Worm (Caenorhabditis elegans) whole organism, L2 larva: Measurements from ENCODE around the gene ZK418.2.

Experiments used
- C34F6.9 ChIP-seq: fragments of 150-350 bp; optimal IDR thresholded peaks from 2 replicates; lab custom pipeline; 2014; ENCODE audit warnings: missing biosample characterization, missing genetic modification characterization
- F13H6.1 ChIP-seq: sonication (generic microtip); optimal IDR thresholded peaks from 2 replicates; lab custom pipeline; 2016; ENCODE audit warnings: missing genetic modification characterization, missing compliant biosample characterization
- R02D3.7 ChIP-seq: fragments of 150-350 bp; optimal IDR thresholded peaks from 2 replicates; lab custom pipeline; 2014; ENCODE audit warnings: missing biosample characterization, missing genetic modification characterization
- ZK546.5 ChIP-seq: sonication (generic microtip); optimal IDR thresholded peaks from 2 replicates; lab custom pipeline; 2017; ENCODE audit warnings: missing biosample characterization, missing genetic modification characterization
- alr-1 ChIP-seq: fragments of 150-350 bp; optimal IDR thresholded peaks from 2 replicates; lab custom pipeline; 2014; ENCODE audit warnings: missing biosample characterization, missing genetic modification characterization
- aly-2 ChIP-seq: fragments of 150-350 bp; optimal IDR thresholded peaks from 2 replicates; lab custom pipeline; 2014; ENCODE audit warnings: missing biosample characterization, missing genetic modification characterization
- blmp-1 ChIP-seq: sonication (generic microtip); optimal IDR thresholded peaks from 2 replicates; lab custom pipeline; 2017; ENCODE audit warnings: missing genetic modification characterization, mild to moderate bottlenecking, missing compliant biosample characterization, antibody characterized with exemption, moderate library complexity; ENCODE audit not compliant: insufficient read depth
- ceh-16 ChIP-seq: fragments of 150-350 bp; optimal IDR thresholded peaks from 2 replicates; lab custom pipeline; 2014; ENCODE audit warnings: missing biosample characterization, missing genetic modification characterization
- ceh-82 ChIP-seq: fragments of 150-350 bp; optimal IDR thresholded peaks from 2 replicates; lab custom pipeline; 2014; ENCODE audit warnings: missing biosample characterization, missing genetic modification characterization
- crh-2 ChIP-seq: sonication (generic microtip); optimal IDR thresholded peaks from 2 replicates; lab custom pipeline; 2017; ENCODE audit warnings: missing biosample characterization, missing genetic modification characterization
- egl-27 ChIP-seq: sonication (generic microtip); optimal IDR thresholded peaks from 3 replicates; lab custom pipeline; 2017; ENCODE audit warnings: missing biosample characterization, missing genetic modification reagents, missing genetic modification characterization
- elt-1 ChIP-seq: fragments of 150-350 bp; optimal IDR thresholded peaks from 2 replicates; lab custom pipeline; 2014; ENCODE audit warnings: missing biosample characterization, missing genetic modification characterization
- elt-3 ChIP-seq: sonication (generic microtip); optimal IDR thresholded peaks from 2 replicates; lab custom pipeline; 2017; ENCODE audit warnings: missing biosample characterization, missing genetic modification characterization
- fos-1 ChIP-seq: fragments of 150-350 bp; optimal IDR thresholded peaks from 2 replicates; lab custom pipeline; 2014; ENCODE audit warnings: missing biosample characterization, missing genetic modification characterization
- gmeb-1 ChIP-seq: fragments of 150-350 bp; optimal IDR thresholded peaks from 2 replicates; lab custom pipeline; 2014; ENCODE audit warnings: missing biosample characterization, missing genetic modification characterization
- lin-11 ChIP-seq: fragments of 150-350 bp; sonication (generic microtip); optimal IDR thresholded peaks from 2 replicates; lab custom pipeline; 2014; ENCODE audit warnings: missing biosample characterization, missing genetic modification characterization, inconsistent platforms, mixed read lengths
- lin-13 ChIP-seq: fragments of 150-350 bp; optimal IDR thresholded peaks from 2 replicates; lab custom pipeline; 2014; ENCODE audit warnings: missing biosample characterization, missing genetic modification reagents, missing genetic modification characterization
- lsy-2 ChIP-seq, 2 experiments: fragments of 150-350 bp in 1 of 2; sonication (generic microtip) in 1 of 2; optimal IDR thresholded peaks; 2 replicates each; lab custom pipeline; 2014 to 2017; ENCODE audit warnings: missing biosample characterization in 2 of 2, missing genetic modification characterization in 2 of 2
- mab-5 ChIP-seq: fragments of 150-350 bp; optimal IDR thresholded peaks from 2 replicates; lab custom pipeline; 2014; ENCODE audit warnings: missing biosample characterization, missing genetic modification characterization
- mbf-1 ChIP-seq: sonication (generic microtip); optimal IDR thresholded peaks from 2 replicates; lab custom pipeline; 2017; ENCODE audit warnings: missing biosample characterization, missing genetic modification characterization
- nhr-10 ChIP-seq: sonication (generic microtip); optimal IDR thresholded peaks from 2 replicates; lab custom pipeline; 2017; ENCODE audit warnings: missing biosample characterization, missing genetic modification characterization
- nhr-129 ChIP-seq: fragments of 150-350 bp; optimal IDR thresholded peaks from 2 replicates; lab custom pipeline; 2014; ENCODE audit warnings: missing biosample characterization, missing genetic modification characterization
- nhr-21 ChIP-seq: fragments of 150-350 bp; optimal IDR thresholded peaks from 2 replicates; lab custom pipeline; 2014; ENCODE audit warnings: missing biosample characterization, missing genetic modification characterization
- nhr-23 ChIP-seq: fragments of 150-350 bp; optimal IDR thresholded peaks from 2 replicates; lab custom pipeline; 2014; ENCODE audit warnings: missing biosample characterization, missing genetic modification reagents, missing genetic modification characterization
- nhr-237 ChIP-seq: fragments of 150-350 bp; optimal IDR thresholded peaks from 2 replicates; lab custom pipeline; 2014; ENCODE audit warnings: missing biosample characterization, missing genetic modification characterization
- nhr-6 ChIP-seq: fragments of 150-350 bp; optimal IDR thresholded peaks from 2 replicates; lab custom pipeline; 2014; ENCODE audit warnings: missing biosample characterization, missing genetic modification characterization
- nhr-77 ChIP-seq: fragments of 150-350 bp; optimal IDR thresholded peaks from 2 replicates; lab custom pipeline; 2014; ENCODE audit warnings: missing biosample characterization, missing genetic modification characterization
- sem-4 ChIP-seq: fragments of 150-350 bp; optimal IDR thresholded peaks from 2 replicates; lab custom pipeline; 2014; ENCODE audit warnings: missing biosample characterization, missing genetic modification reagents, missing genetic modification characterization
- skn-1 ChIP-seq: sonication (generic microtip); optimal IDR thresholded peaks from 2 replicates; lab custom pipeline; 2017; ENCODE audit warnings: missing biosample characterization, missing genetic modification characterization
- sma-3 ChIP-seq: sonication (generic microtip); optimal IDR thresholded peaks from 2 replicates; lab custom pipeline; 2016; ENCODE audit warnings: missing genetic modification reagents, missing genetic modification characterization, missing compliant biosample characterization
- sma-9 ChIP-seq, 2 experiments: fragments of 150-350 bp in 1 of 2; sonication (generic microtip) in 1 of 2; optimal IDR thresholded peaks; 2 replicates each; lab custom pipeline; 2014 to 2016; ENCODE audit warnings: missing genetic modification characterization in 2 of 2, mild to moderate bottlenecking in 1 of 2, missing biosample characterization in 1 of 2, missing compliant biosample characterization in 1 of 2, missing genetic modification reagents in 1 of 2, moderate library complexity in 1 of 2
- unc-39 ChIP-seq: fragments of 150-350 bp; optimal IDR thresholded peaks from 2 replicates; lab custom pipeline; 2014; ENCODE audit warnings: missing biosample characterization, missing genetic modification characterization
- unc-55 ChIP-seq: fragments of 150-350 bp; sonication (generic microtip); optimal IDR thresholded peaks from 3 replicates; lab custom pipeline; 2014; ENCODE audit warnings: missing biosample characterization, missing genetic modification reagents, missing genetic modification characterization
- unc-62 ChIP-seq: fragments of 150-350 bp; optimal IDR thresholded peaks from 2 replicates; lab custom pipeline; 2014; ENCODE audit warnings: missing biosample characterization, missing genetic modification reagents, missing genetic modification characterization
- ztf-1 ChIP-seq: fragments of 200-800 bp; sonication (Bioruptor generic); conservative IDR thresholded peaks from 2 replicates; pipeline ENCODE4 v1.3.6; 2022; ENCODE audit warnings: missing genetic modification characterization, missing compliant biosample characterization
- ztf-11 ChIP-seq: sonication (generic microtip); optimal IDR thresholded peaks from 2 replicates; lab custom pipeline; 2017; ENCODE audit warnings: missing biosample characterization, missing genetic modification characterization
- ztf-4 ChIP-seq: fragments of 150-350 bp; optimal IDR thresholded peaks from 2 replicates; lab custom pipeline; 2014; ENCODE audit warnings: missing biosample characterization, missing genetic modification characterization

Gene ZK418.2

ce11 chrIII:7087691-7088323 is 3.3 kb upstream of the ZK418.2 start, which contains the start of gene fubl-2:
Gene fubl-2, minus strand, starts transcription at chrIII:7087741.
- TF ChIP-seq fos-1 (tag; lab: Kevin White, UChicago) (peak; percentile 50), sem-4 (tag; lab: Kevin White, UChicago) (no peak), alr-1 (tag; lab: Kevin White, UChicago) (no peak), lin-13 (GFP tag; lab: Kevin White, UChicago) (peak; percentile 76), ceh-16 (tag; lab: Kevin White, UChicago) (no peak), elt-3 (tag; lab: Kevin White, UChicago) (no peak), aly-2 (tag; lab: Kevin White, UChicago) (no peak), gmeb-1 (tag; lab: Kevin White, UChicago) (peak; percentile 65), sma-9 (GFP tag; optimal IDR thresholded peaks at IDR 0.05; lab: Kevin White, UChicago) (peak; percentile 66), sma-9 (tag; optimal IDR thresholded peaks at IDR 0.05; lab: Kevin White, UChicago) (no peak), lsy-2 (tag; optimal IDR thresholded peaks at IDR 0.05; lab: Kevin White, UChicago) (peak; percentile 22 to 86), elt-1 (tag; lab: Kevin White, UChicago) (no peak), lin-11 (tag; lab: Kevin White, UChicago) (peak; percentile 29), sma-3 (GFP tag; lab: Kevin White, UChicago) (peak; percentile 84), nhr-6 (tag; lab: Kevin White, UChicago) (no peak), ztf-4 (tag; lab: Kevin White, UChicago) (no peak), skn-1 (tag; lab: Kevin White, UChicago) (no peak), R02D3.7 (tag; lab: Kevin White, UChicago) (no peak), crh-2 (peak; percentile 59), nhr-21 (tag; lab: Kevin White, UChicago) (peak; percentile 8), nhr-129 (tag; lab: Kevin White, UChicago) (peak; percentile 25), F13H6.1 (tag; lab: Kevin White, UChicago) (peak; percentile 69), mab-5 (no peak), egl-27 (tag; lab: Kevin White, UChicago) (peak; percentile 66), C34F6.9 (tag; lab: Kevin White, UChicago) (peak; percentile 66), unc-39 (tag; lab: Kevin White, UChicago) (no peak), ZK546.5 (tag; lab: Kevin White, UChicago) (no peak), ztf-11 (tag; lab: Kevin White, UChicago) (no peak), nhr-77 (no peak), ztf-1 (GFP tag; lab: Robert Waterston, UW) (no peak), nhr-23 (no peak), unc-55 (GFP tag; lab: Kevin White, UChicago) (peak; percentile 70)

- TF ChIP-seq ceh-82 (no peak), lsy-2 (tag; optimal IDR thresholded peaks at IDR 0.05; lab: Kevin White, UChicago) (peak in 1 of 2 experiments; percentile 16), fos-1 (tag; lab: Kevin White, UChicago) (no peak), mbf-1 (tag; lab: Kevin White, UChicago) (no peak), nhr-21 (tag; lab: Kevin White, UChicago) (peak; percentile 16), nhr-237 (tag; lab: Kevin White, UChicago) (no peak), elt-3 (tag; lab: Kevin White, UChicago) (no peak), nhr-129 (tag; lab: Kevin White, UChicago) (no peak), ztf-11 (tag; lab: Kevin White, UChicago) (no peak), unc-62 (GFP tag; lab: Kevin White, UChicago) (no peak), sma-9 (GFP tag; optimal IDR thresholded peaks at IDR 0.05; lab: Kevin White, UChicago) (peak; percentile 5), sma-9 (tag; optimal IDR thresholded peaks at IDR 0.05; lab: Kevin White, UChicago) (no peak), elt-1 (tag; lab: Kevin White, UChicago) (no peak), C34F6.9 (tag; lab: Kevin White, UChicago) (peak; percentile 33), ceh-16 (tag; lab: Kevin White, UChicago) (no peak), blmp-1 (tag; lab: Kevin White, UChicago) (no peak), nhr-10 (tag; lab: Kevin White, UChicago) (no peak)
Measured at ce11 chrIII:7090545-7090944, 597 bp upstream of the ZK418.2 start, which contains the start of gene ZK418.10. Gene ZK418.10, minus strand, starts transcription at chrIII:7090692.

- TF ChIP-seq unc-55 (GFP tag; lab: Kevin White, UChicago) (no peak), lsy-2 (tag; optimal IDR thresholded peaks at IDR 0.05; lab: Kevin White, UChicago) (peak in 1 of 2 experiments; percentile 4), sma-9 (GFP tag; optimal IDR thresholded peaks at IDR 0.05; lab: Kevin White, UChicago) (peak; percentile 20), sma-9 (tag; optimal IDR thresholded peaks at IDR 0.05; lab: Kevin White, UChicago) (no peak)
Measured at ce11 chrIII:7095156-7095555, 4.0 kb downstream of the ZK418.2 start, which contains the start of gene nhr-9. Gene nhr-9, plus strand, starts transcription at chrIII:7095462.
